Fruit fly (Drosophila melanogaster): Measurements from ENCODE around the gene CG9399.
A peak's percentile ranks its signal among the peaks of the same experiment; 100 is the strongest.

Gene CG9399

dm6 chr3R:9533181-9534124 lies 40.6 kb downstream of the CG9399 start (continued):
- peak; percentile 94 to 95 for TF ChIP-seq dpn (GFP tag; optimal IDR thresholded peaks at IDR 0.05)
- TF ChIP-seq HLH3B (GFP tag; IDR thresholded peaks at IDR 0.05): peak; percentile 72
- peak; percentile 20 for TF ChIP-seq fd102C (GFP tag; optimal IDR thresholded peaks at IDR 0.05)
- TF ChIP-seq CG17361 (GFP tag; IDR thresholded peaks at IDR 0.05): peak; percentile 99
- peak; percentile 91 for TF ChIP-seq CG9817 (tag; optimal IDR thresholded peaks at IDR 0.05)
- peak; percentile 40 for TF ChIP-seq dimm (GFP tag; IDR thresholded peaks at IDR 0.05)
- TF ChIP-seq CG10147 (GFP tag; optimal IDR thresholded peaks at IDR 0.05): peak; percentile 97
- peak; percentile 94 for TF ChIP-seq D19A (tag; optimal IDR thresholded peaks at IDR 0.05)
- peak; percentile 83 for TF ChIP-seq CG13624 (GFP tag; optimal IDR thresholded peaks at IDR 0.05)
- TF ChIP-seq CG1792 (GFP tag; optimal IDR thresholded peaks at IDR 0.05): peak; percentile 86
- TF ChIP-seq bcd (GFP tag; optimal IDR thresholded peaks at IDR 0.05): peak; percentile 97
- TF ChIP-seq fd64A (GFP tag; optimal IDR thresholded peaks at IDR 0.05): peak; percentile 80
- TF ChIP-seq CG30431 (GFP tag; optimal IDR thresholded peaks at IDR 0.05): peak; percentile 89
- no peak for TF ChIP-seq cad (GFP tag; optimal IDR thresholded peaks at IDR 0.05)
- peak; percentile 83 for TF ChIP-seq ssp (GFP tag; IDR thresholded peaks at IDR 0.05)
- TF ChIP-seq gcm (GFP tag; optimal IDR thresholded peaks at IDR 0.05): peak; percentile 95
- peak; percentile 69 for TF ChIP-seq CG12236 (GFP tag; optimal IDR thresholded peaks at IDR 0.05)
- TF ChIP-seq Mad (GFP tag; optimal IDR thresholded peaks at IDR 0.05): peak; percentile 92
- TF ChIP-seq CHES-1-like (GFP tag; optimal IDR thresholded peaks at IDR 0.05): peak; percentile 92
- TF ChIP-seq tna (GFP tag; IDR thresholded peaks at IDR 0.05; ENCODE audit: partially characterized antibody): no peak
- no peak for TF ChIP-seq Lpt (GFP tag; optimal IDR thresholded peaks at IDR 0.05)
- TF ChIP-seq Bteb2 (GFP tag; optimal IDR thresholded peaks at IDR 0.05): peak; percentile 88
- TF ChIP-seq Dll (GFP tag; IDR thresholded peaks at IDR 0.05; ENCODE audit: partially characterized antibody): no peak; the same call in 3 of the 4 replicates
- TF ChIP-seq Opbp (GFP tag; IDR thresholded peaks at IDR 0.05; ENCODE audit: partially characterized antibody): no peak
- 0 out of 3 replicates have a peak, but pooled peaks have one; percentile 19 for TF ChIP-seq otp (GFP tag; IDR thresholded peaks at IDR 0.05)
- TF ChIP-seq NK7.1 (GFP tag; optimal IDR thresholded peaks at IDR 0.05): peak; percentile 87
- TF ChIP-seq trem (tag; optimal IDR thresholded peaks at IDR 0.05): peak; percentile 82
- TF ChIP-seq CG12942 (GFP tag; optimal IDR thresholded peaks at IDR 0.05): peak; percentile 91
- TF ChIP-seq CG15011 (GFP tag; optimal IDR thresholded peaks at IDR 0.05): peak; percentile 98
- TF ChIP-seq Fer2 (tag; optimal IDR thresholded peaks at IDR 0.05): peak; percentile 85
- peak; percentile 91 for TF ChIP-seq unpg (GFP tag; optimal IDR thresholded peaks at IDR 0.05)
- TF ChIP-seq Neu2 (GFP tag; optimal IDR thresholded peaks at IDR 0.05; ENCODE audit: borderline replicate concordance): peak; percentile 82
- TF ChIP-seq pb (GFP tag; optimal IDR thresholded peaks at IDR 0.05): peak; percentile 91
- TF ChIP-seq al (GFP tag; IDR thresholded peaks at IDR 0.05): peak; percentile 86
- peak; percentile 97 for TF ChIP-seq CG18599 (GFP tag; optimal IDR thresholded peaks at IDR 0.05)
- peak; percentile 96 for TF ChIP-seq CG18476 (GFP tag; optimal IDR thresholded peaks at IDR 0.05)
- TF ChIP-seq rib (GFP tag; IDR thresholded peaks at IDR 0.05): no peak; the same call in 1 of the 2 replicates
- peak; percentile 82 for TF ChIP-seq repo (GFP tag; optimal IDR thresholded peaks at IDR 0.05)
- TF ChIP-seq GATAe (GFP tag; conservative IDR thresholded peaks at IDR 0.05): 0 out of 2 replicates have a peak, but pooled peaks have one; percentile 15
- TF ChIP-seq CG14441 (GFP tag; IDR thresholded peaks at IDR 0.05): peak; percentile 77; the same call in 1 of the 2 replicates
- TF ChIP-seq CG11560 (tag; IDR thresholded peaks at IDR 0.05): peak; percentile 71
- peak; percentile 71 for TF ChIP-seq CG15696 (tag; optimal IDR thresholded peaks at IDR 0.05)
- TF ChIP-seq CG12219 (GFP tag; optimal IDR thresholded peaks at IDR 0.05): peak; percentile 95
- TF ChIP-seq run (tag; optimal IDR thresholded peaks at IDR 0.05): peak; percentile 93
- TF ChIP-seq CG15479 (GFP tag; optimal IDR thresholded peaks at IDR 0.05): peak; percentile 28
- peak; percentile 79 for TF ChIP-seq CG2116 (GFP tag; optimal IDR thresholded peaks at IDR 0.05)
- TF ChIP-seq CG14860 (GFP tag; IDR thresholded peaks at IDR 0.05; ENCODE audit: partially characterized antibody): peak; percentile 46; the same call in 2 of the 3 replicates
- peak; percentile 90 for TF ChIP-seq slbo (GFP tag; IDR thresholded peaks at IDR 0.05)

Measured in whole organism, embryonic.